Fruit fly (Drosophila melanogaster): ENCODE measurements around the gene Acsx1R.
A peak's percentile ranks its signal among the peaks of the same experiment; 100 is the strongest.

Gene Acsx1R

dm6 chr3R:19795332-19795731 lies 18.3 kb upstream of the Acsx1R start (continued):
- TF ChIP-seq Hmr (GFP tag; optimal IDR thresholded peaks at IDR 0.05) (no peak), CG2199 (GFP tag; IDR thresholded peaks at IDR 0.05) (peak; percentile 96), Med (GFP tag) (no peak), zf30C (GFP tag; optimal IDR thresholded peaks at IDR 0.05) (no peak), z (GFP tag; IDR thresholded peaks at IDR 0.05) (0 out of 3 replicates have a peak, but pooled peaks have one; percentile 34), ATbp (GFP tag; optimal IDR thresholded peaks at IDR 0.05) (no peak)

DNA sequence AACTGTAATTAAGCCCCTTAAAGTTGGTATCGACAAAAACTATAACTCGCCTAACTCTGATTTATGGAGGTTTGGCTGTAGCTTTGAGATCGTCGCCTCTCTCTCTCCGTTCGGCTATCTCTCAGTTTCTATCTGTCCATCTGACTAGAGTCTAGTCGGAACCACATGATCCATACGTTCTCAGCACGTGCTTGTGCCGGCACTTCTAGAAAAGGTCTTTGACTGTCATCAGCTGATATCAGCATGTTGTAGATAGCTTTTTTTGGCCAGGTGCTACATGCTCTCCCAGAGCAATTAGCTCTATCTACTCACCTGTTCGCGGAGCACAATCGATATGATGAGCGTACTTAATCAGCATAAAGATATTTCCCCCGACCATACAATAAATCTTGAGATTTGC lies 16.6 kb upstream of the Acsx1R start:
- TF ChIP-seq Hmx (GFP tag; optimal IDR thresholded peaks at IDR 0.05), result no peak
- TF ChIP-seq mirr (GFP tag; optimal IDR thresholded peaks at IDR 0.05), result peak; percentile 7
- TF ChIP-seq pzg (GFP tag; optimal IDR thresholded peaks at IDR 0.05), result no peak
- TF ChIP-seq cwo (GFP tag; optimal IDR thresholded peaks at IDR 0.05), result peak; percentile 94
- TF ChIP-seq trh (GFP tag; optimal IDR thresholded peaks at IDR 0.05), result no peak
- TF ChIP-seq CG9215 (GFP tag; IDR thresholded peaks at IDR 0.05), result no peak
- TF ChIP-seq HLH4C (GFP tag; IDR thresholded peaks at IDR 0.05; ENCODE audit: partially characterized antibody), result no peak
- TF ChIP-seq Lim3 (GFP tag; IDR thresholded peaks at IDR 0.05), result no peak
- TF ChIP-seq lilli (GFP tag; optimal IDR thresholded peaks at IDR 0.05), result no peak
- peak in 1 of 2 experiments; percentile 33 for TF ChIP-seq Trl (optimal IDR thresholded peaks at IDR 0.05)
- no peak for TF ChIP-seq Trl (GFP tag; optimal IDR thresholded peaks at IDR 0.05)
- TF ChIP-seq CG34376 (GFP tag; optimal IDR thresholded peaks at IDR 0.05), result no peak
- peak; percentile 24 for TF ChIP-seq CG7987 (GFP tag; optimal IDR thresholded peaks at IDR 0.05)
- peak; percentile 81 for TF ChIP-seq exex (tag; optimal IDR thresholded peaks at IDR 0.05)
- TF ChIP-seq cas (GFP tag; IDR thresholded peaks at IDR 0.05), result no peak
- no peak for TF ChIP-seq tx (GFP tag; optimal IDR thresholded peaks at IDR 0.05)
- no peak for TF ChIP-seq Bteb2 (GFP tag; optimal IDR thresholded peaks at IDR 0.05)
- TF ChIP-seq unpg (GFP tag; optimal IDR thresholded peaks at IDR 0.05), result no peak
- no peak for TF ChIP-seq bsh (GFP tag; optimal IDR thresholded peaks at IDR 0.05)
- TF ChIP-seq zen2 (GFP tag; IDR thresholded peaks at IDR 0.05; ENCODE audit: partially characterized antibody), result no peak
- TF ChIP-seq mam (GFP tag; optimal IDR thresholded peaks at IDR 0.05), result no peak
- no peak for TF ChIP-seq CG9817 (tag; optimal IDR thresholded peaks at IDR 0.05)
- TF ChIP-seq CG13424 (tag; optimal IDR thresholded peaks at IDR 0.05), result no peak

DNA sequence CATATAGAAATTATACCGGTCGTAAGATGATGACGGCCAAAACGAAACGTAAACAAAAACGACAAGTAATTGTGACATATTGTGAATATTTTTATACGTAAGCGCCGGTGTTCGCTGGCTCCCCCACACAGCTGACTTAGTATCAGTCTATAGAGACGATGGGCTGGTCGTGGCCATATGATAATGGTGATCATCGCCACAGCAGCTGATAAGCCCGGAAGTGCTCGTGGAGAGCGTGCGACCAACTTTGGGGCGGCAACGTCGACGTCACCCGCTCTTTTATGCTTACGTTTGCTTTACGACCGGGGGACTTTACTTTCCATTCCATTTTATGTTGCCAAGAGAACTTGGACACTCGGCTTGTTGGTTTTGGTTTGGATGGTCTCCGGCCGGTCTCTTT lies 15.6 kb upstream of the Acsx1R start:
- TF ChIP-seq Dll (GFP tag; IDR thresholded peaks at IDR 0.05; ENCODE audit: partially characterized antibody) (no peak), vvl (GFP tag; IDR thresholded peaks at IDR 0.05) (no peak), trem (tag; optimal IDR thresholded peaks at IDR 0.05) (no peak), H2.0 (GFP tag; IDR thresholded peaks at IDR 0.05) (no peak), CG30403 (GFP tag; optimal IDR thresholded peaks at IDR 0.05) (no peak), Side (GFP tag; optimal IDR thresholded peaks at IDR 0.05) (no peak), pnt (GFP tag; optimal IDR thresholded peaks at IDR 0.05) (no peak), Hey (tag; optimal IDR thresholded peaks at IDR 0.05) (no peak), pho (GFP tag; optimal IDR thresholded peaks at IDR 0.05) (no peak), Pdp1 (GFP tag; optimal IDR thresholded peaks at IDR 0.05) (peak in 1 of 2 experiments; percentile 3), CG3407 (GFP tag; optimal IDR thresholded peaks at IDR 0.05) (no peak), cwo (GFP tag; optimal IDR thresholded peaks at IDR 0.05) (peak; percentile 27), sim (GFP tag; IDR thresholded peaks at IDR 0.05) (no peak), Deaf1 (tag; optimal IDR thresholded peaks at IDR 0.05) (peak; percentile 8), CG10543 (GFP tag; optimal IDR thresholded peaks at IDR 0.05) (peak; percentile 32), CG7556 (GFP tag; optimal IDR thresholded peaks at IDR 0.05) (no peak), Trl (optimal IDR thresholded peaks at IDR 0.05) (peak in 1 of 2 experiments; percentile 42), Trl (GFP tag; optimal IDR thresholded peaks at IDR 0.05) (no peak), C15 (GFP tag; IDR thresholded peaks at IDR 0.05) (no peak), exex (tag; optimal IDR thresholded peaks at IDR 0.05) (peak; percentile 81), Max (GFP tag; optimal IDR thresholded peaks at IDR 0.05) (no peak), da (GFP tag; optimal IDR thresholded peaks at IDR 0.05) (no peak), vnd (GFP tag; IDR thresholded peaks at IDR 0.05; ENCODE audit: partially characterized antibody) (no peak), PHDP (tag; optimal IDR thresholded peaks at IDR 0.05) (no peak), sug (tag; optimal IDR thresholded peaks at IDR 0.05) (peak; percentile 69)

Data from whole organism, embryonic.